Worm (Caenorhabditis elegans): ENCODE measurements around the gene R10D12.7.

R10D12.7 gene

ce11 chrV:13993478-13993877 is 43.6 kb downstream of the R10D12.7 start:
- no peak for TF ChIP-seq ceh-13 (GFP tag; optimal IDR thresholded peaks at IDR 0.05)
- TF ChIP-seq ets-7 (tag; optimal IDR thresholded peaks at IDR 0.05), result no peak
- TF ChIP-seq ama-1 (optimal IDR thresholded peaks at IDR 0.05), result no peak
- no peak for TF ChIP-seq hmbx-1 (tag; optimal IDR thresholded peaks at IDR 0.05)
- TF ChIP-seq F13C5.2 (tag; optimal IDR thresholded peaks at IDR 0.05), result no peak
- TF ChIP-seq flt-1 (GFP tag; IDR thresholded peaks at IDR 0.05), result no peak
- no peak for TF ChIP-seq sea-1 (GFP tag; conservative IDR thresholded peaks at IDR 0.05)
- TF ChIP-seq aly-1 (tag; optimal IDR thresholded peaks at IDR 0.05), result no peak
- TF ChIP-seq B0310.2 (tag; optimal IDR thresholded peaks at IDR 0.05), result no peak
- no peak for TF ChIP-seq scrt-1 (GFP tag; IDR thresholded peaks at IDR 0.05)
- TF ChIP-seq hnd-1 (tag; optimal IDR thresholded peaks at IDR 0.05), result no peak
- TF ChIP-seq ceh-36 (tag; optimal IDR thresholded peaks at IDR 0.05), result no peak
- no peak for TF ChIP-seq tra-4 (tag; optimal IDR thresholded peaks at IDR 0.05)
- TF ChIP-seq tbx-37 (GFP tag; conservative IDR thresholded peaks at IDR 0.05), result no peak
- TF ChIP-seq pes-1 (GFP tag; IDR thresholded peaks at IDR 0.05), result no peak
- TF ChIP-seq hmg-4 (GFP tag; optimal IDR thresholded peaks at IDR 0.05), result no peak
- TF ChIP-seq tbx-11 (GFP tag; IDR thresholded peaks at IDR 0.05), result no peak

Measured in whole organism, early embryonic.